Fruit fly (Drosophila melanogaster) whole organism, embryonic: ENCODE results near the gene CG43901.

Experiments
- Awh ChIP-seq: fragments of 200-800 bp; sonication (Bioruptor generic); IDR thresholded peaks from 2 replicates; pipeline ENCODE4, ENCODE4 v1.3.6; 2022; ENCODE audit warnings: missing biosample characterization, missing genetic modification characterization
- C15 ChIP-seq: fragments of 200-800 bp; sonication (Bioruptor generic); IDR thresholded peaks from 3 replicates; pipeline ENCODE4 v1.3.6; 2022; ENCODE audit warnings: missing biosample characterization, missing genetic modification characterization
- CG11504 ChIP-seq: fragments of 200-800 bp; sonication (Bioruptor generic); optimal IDR thresholded peaks from 3 replicates; lab custom pipeline; 2019; ENCODE audit warnings: missing biosample characterization, mild to moderate bottlenecking, missing genetic modification characterization, moderate library complexity
- CG12769 ChIP-seq: fragments of 200-800 bp; sonication (Bioruptor generic); optimal IDR thresholded peaks from 2 replicates; lab custom pipeline; 2019; ENCODE audit warnings: missing biosample characterization, mild to moderate bottlenecking, missing genetic modification characterization, moderate library complexity
- CG14860 ChIP-seq: fragments of 200-800 bp; sonication (Bioruptor generic); IDR thresholded peaks from 3 replicates; pipeline ENCODE4 v1.3.6; 2022; ENCODE audit warnings: missing biosample characterization, missing genetic modification characterization; ENCODE audit not compliant: partially characterized antibody
- CG1529 ChIP-seq: fragments of 200-800 bp; sonication (Bioruptor generic); optimal IDR thresholded peaks from 3 replicates; lab custom pipeline; 2018; ENCODE audit warnings: missing biosample characterization, missing genetic modification characterization
- CG1603 ChIP-seq: fragments of 200-800 bp; sonication (Bioruptor generic); optimal IDR thresholded peaks from 2 replicates; lab custom pipeline; 2019; ENCODE audit warnings: missing biosample characterization, mild to moderate bottlenecking, missing genetic modification characterization, moderate library complexity
- CG17802 ChIP-seq: fragments of 200-800 bp; sonication (Bioruptor generic); optimal IDR thresholded peaks from 2 replicates; lab custom pipeline; 2018; ENCODE audit warnings: missing biosample characterization, mild to moderate bottlenecking, missing genetic modification characterization, moderate library complexity
- CG3163 ChIP-seq: fragments of 200-800 bp; sonication (Bioruptor generic); optimal IDR thresholded peaks from 3 replicates; lab custom pipeline; 2016; ENCODE audit warnings: missing biosample characterization, missing genetic modification characterization
- CG34422 ChIP-seq: fragments of 200-800 bp; sonication (Bioruptor generic); IDR thresholded peaks from 3 replicates; pipeline ENCODE4 v1.3.6; 2022; ENCODE audit warnings: missing biosample characterization, missing genetic modification characterization
- CG7271 ChIP-seq: fragments of 200-800 bp; sonication (Bioruptor generic); optimal IDR thresholded peaks from 2 replicates; lab custom pipeline; 2018; ENCODE audit warnings: missing biosample characterization, mild to moderate bottlenecking, missing genetic modification characterization, moderate library complexity
- Drgx ChIP-seq: fragments of 200-800 bp; sonication (Bioruptor generic); IDR thresholded peaks from 2 replicates; pipeline ENCODE4 v1.3.6; 2022; ENCODE audit warnings: missing biosample characterization, missing genetic modification characterization
- E2f1 ChIP-seq: fragments of 200-800 bp; sonication (Bioruptor generic); IDR thresholded peaks from 2 replicates; pipeline ENCODE4 v1.3.6; 2022; ENCODE audit warnings: missing biosample characterization, missing genetic modification characterization
- ERR ChIP-seq: fragments of 200-800 bp; sonication (Bioruptor generic); optimal IDR thresholded peaks from 2 replicates; lab custom pipeline; 2016; ENCODE audit warnings: missing biosample characterization, missing genetic modification characterization
- Elba2 ChIP-seq: fragments of 200-800 bp; sonication (Bioruptor generic); optimal IDR thresholded peaks from 3 replicates; lab custom pipeline; 2016; ENCODE audit warnings: missing biosample characterization, missing genetic modification characterization
- Gug ChIP-seq: fragments of 200-800 bp; sonication (Bioruptor generic); IDR thresholded peaks from 4 replicates; pipeline ENCODE4 v1.3.6; 2022; ENCODE audit warnings: missing biosample characterization, missing genetic modification characterization
- Lhr ChIP-seq: fragments of 200-800 bp; sonication (Bioruptor generic); optimal IDR thresholded peaks from 3 replicates; lab custom pipeline; 2017; ENCODE audit warnings: mild to moderate bottlenecking, missing biosample characterization, missing genetic modification reagents, missing genetic modification characterization
- Med ChIP-seq: fragments of 200-800 bp; sonication (Bioruptor generic); peaks from one replicate; lab custom pipeline; 2016; ENCODE audit warnings: missing biosample characterization, missing genetic modification characterization, mild to moderate bottlenecking, inconsistent platforms, moderate library complexity
- NC2β ChIP-seq: fragments of 200-800 bp; sonication (Bioruptor generic); optimal IDR thresholded peaks from 2 replicates; lab custom pipeline; 2016; ENCODE audit warnings: missing biosample characterization, missing genetic modification characterization
- Nf-YA ChIP-seq: fragments of 200-800 bp; sonication (Bioruptor generic); IDR thresholded peaks from 2 replicates; pipeline ENCODE4 v1.3.6; 2022; ENCODE audit warnings: missing biosample characterization, missing genetic modification characterization
- Side ChIP-seq: fragments of 200-800 bp; sonication (Bioruptor generic); optimal IDR thresholded peaks from 2 replicates; lab custom pipeline; 2016; ENCODE audit warnings: missing biosample characterization, missing genetic modification characterization
- Sox102F ChIP-seq: fragments of 200-800 bp; sonication (Bioruptor generic); optimal IDR thresholded peaks from 2 replicates; lab custom pipeline; 2018; ENCODE audit warnings: missing biosample characterization, mild to moderate bottlenecking, missing genetic modification characterization, moderate library complexity
- Usf ChIP-seq: fragments of 200-800 bp; sonication (Bioruptor generic); optimal IDR thresholded peaks from 2 replicates; lab custom pipeline; 2017; ENCODE audit warnings: missing genotype, missing biosample characterization, missing genetic modification characterization
- abd-A ChIP-seq: fragments of 200-800 bp; sonication (Bioruptor generic); optimal IDR thresholded peaks from 3 replicates; lab custom pipeline; 2019; ENCODE audit warnings: missing biosample characterization, mild to moderate bottlenecking, missing genetic modification characterization, moderate library complexity
- az2 ChIP-seq: fragments of 200-800 bp; sonication (Bioruptor generic); optimal IDR thresholded peaks from 3 replicates; lab custom pipeline; 2016; ENCODE audit warnings: missing biosample characterization, missing genetic modification characterization
- cad ChIP-seq: fragments of >200 bp; optimal IDR thresholded peaks from 2 replicates; lab custom pipeline; 2017; ENCODE audit warnings: missing biosample characterization, missing genetic modification characterization
- cg ChIP-seq: fragments of 200-800 bp; sonication (Bioruptor generic); optimal IDR thresholded peaks from 3 replicates; lab custom pipeline; 2019; ENCODE audit warnings: missing biosample characterization, mild to moderate bottlenecking, missing genetic modification characterization, moderate library complexity
- chif ChIP-seq, 2 experiments: fragments of 200-800 bp; sonication (Bioruptor generic); optimal IDR thresholded peaks; 3 replicates each; lab custom pipeline; 2016; ENCODE audit warnings: missing biosample characterization in 2 of 2, missing genetic modification characterization in 2 of 2
- chinmo ChIP-seq: fragments of 200-800 bp; sonication (Bioruptor generic); IDR thresholded peaks from 4 replicates; pipeline ENCODE4 v1.3.6; 2022; ENCODE audit warnings: missing biosample characterization, missing genetic modification characterization; ENCODE audit not compliant: partially characterized antibody
- chn ChIP-seq: fragments of 200-800 bp; sonication (Bioruptor generic); optimal IDR thresholded peaks from 2 replicates; lab custom pipeline; 2016; ENCODE audit warnings: missing biosample characterization, missing genetic modification characterization
- ci ChIP-seq: fragments of 200-800 bp; sonication (Bioruptor generic); IDR thresholded peaks from 3 replicates; pipeline ENCODE4 v1.3.6; 2022; ENCODE audit warnings: missing biosample characterization, missing genetic modification characterization
- dmrt99B ChIP-seq: fragments of 200-800 bp; sonication (Bioruptor generic); optimal IDR thresholded peaks from 2 replicates; lab custom pipeline; 2018; ENCODE audit warnings: missing biosample characterization, mild to moderate bottlenecking, missing genetic modification characterization, moderate library complexity
- gcm ChIP-seq: fragments of 200-800 bp; sonication (Bioruptor generic); optimal IDR thresholded peaks from 2 replicates; lab custom pipeline; 2019; ENCODE audit warnings: missing biosample characterization, mild to moderate bottlenecking, missing genetic modification characterization, moderate library complexity
- grau ChIP-seq: fragments of 200-800 bp; optimal IDR thresholded peaks from 3 replicates; lab custom pipeline; 2019; ENCODE audit warnings: missing biosample characterization, mild to moderate bottlenecking, missing genetic modification characterization, moderate library complexity
- kah ChIP-seq: fragments of 200-800 bp; sonication (Bioruptor generic); optimal IDR thresholded peaks from 2 replicates; lab custom pipeline; 2018; ENCODE audit warnings: missing biosample characterization, mild to moderate bottlenecking, missing genetic modification characterization
- nmo ChIP-seq: fragments of 200-800 bp; sonication (Bioruptor generic); optimal IDR thresholded peaks from 2 replicates; lab custom pipeline; 2018; ENCODE audit warnings: missing biosample characterization, mild to moderate bottlenecking, missing genetic modification characterization, moderate library complexity
- p53 ChIP-seq: fragments of 200-800 bp; sonication (Bioruptor generic); optimal IDR thresholded peaks from 2 replicates; lab custom pipeline; 2016; ENCODE audit warnings: missing biosample characterization, missing genetic modification characterization
- phol ChIP-seq: fragments of 200-800 bp; sonication (Bioruptor generic); optimal IDR thresholded peaks from 3 replicates; lab custom pipeline; 2018; ENCODE audit warnings: missing biosample characterization, mild to moderate bottlenecking, missing genetic modification characterization, moderate library complexity
- prd ChIP-seq, 3 experiments: fragments of >200 bp in 2 of 3; fragments of 200-800 bp in 1 of 3; sonication (Bioruptor generic) in 1 of 3; optimal IDR thresholded peaks in 2 of 3; IDR thresholded peaks in 1 of 3; 2 replicates in 2 of 3; 3 replicates in 1 of 3; pipeline versions ENCODE4 v1.3.6 to Lab custom; 2017 to 2022; ENCODE audit warnings: missing biosample characterization in 1 of 3, missing genetic modification characterization in 1 of 3
- psq ChIP-seq: fragments of 200-800 bp; sonication (Bioruptor generic); optimal IDR thresholded peaks from 2 replicates; lab custom pipeline; 2017; ENCODE audit warnings: missing biosample characterization, missing genetic modification characterization
- ranshi ChIP-seq: fragments of 200-800 bp; sonication (Bioruptor generic); IDR thresholded peaks from 2 replicates; pipeline ENCODE4 v1.3.6; 2022; ENCODE audit warnings: missing biosample characterization, missing genetic modification characterization
- run ChIP-seq: fragments of 200-800 bp; sonication (Bioruptor generic); optimal IDR thresholded peaks from 3 replicates; lab custom pipeline; 2018; ENCODE audit warnings: missing biosample characterization, mild to moderate bottlenecking, missing genetic modification characterization
- sd ChIP-seq: fragments of 200-800 bp; sonication (Bioruptor generic); optimal IDR thresholded peaks from 3 replicates; lab custom pipeline; 2018; ENCODE audit warnings: missing biosample characterization, mild to moderate bottlenecking, missing genetic modification characterization, moderate library complexity
- sens ChIP-seq: fragments of 200-800 bp; sonication (Bioruptor generic); peaks from one replicate; lab custom pipeline; 2016; ENCODE audit warnings: missing biosample characterization, missing genetic modification characterization
- sqz ChIP-seq: fragments of 200-800 bp; sonication (Bioruptor generic); optimal IDR thresholded peaks from 3 replicates; lab custom pipeline; 2018; ENCODE audit warnings: missing biosample characterization, mild to moderate bottlenecking, missing genetic modification characterization
- vvl ChIP-seq: fragments of 200-800 bp; sonication (Bioruptor generic); IDR thresholded peaks from 2 replicates; pipeline ENCODE4 v1.3.6; 2022; ENCODE audit warnings: missing biosample characterization, missing genetic modification characterization
- zen2 ChIP-seq: fragments of 200-800 bp; sonication (Bioruptor generic); IDR thresholded peaks from 3 replicates; pipeline ENCODE4 v1.3.6; 2022; ENCODE audit warnings: missing biosample characterization, missing genetic modification characterization; ENCODE audit not compliant: partially characterized antibody

The CG43901 gene

DNA sequence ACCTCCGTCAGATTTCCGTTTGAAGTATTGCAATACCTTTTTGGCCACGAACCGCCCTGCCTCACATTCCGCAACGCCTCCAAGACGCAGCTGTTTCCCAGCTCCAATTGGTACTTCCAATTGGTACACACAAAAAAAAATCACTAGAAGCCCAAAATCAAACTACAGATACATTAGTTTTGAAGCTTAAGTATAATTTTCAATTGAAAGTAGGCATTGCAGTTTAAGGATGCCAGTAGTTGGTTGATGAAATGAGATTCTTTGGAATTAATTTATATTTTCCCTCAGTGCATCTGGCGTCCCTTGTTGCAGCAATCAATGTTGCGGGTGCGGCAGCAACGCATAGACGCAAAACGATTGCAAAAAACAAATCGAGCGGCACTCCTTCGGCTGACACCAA is 28.2 kb downstream of the CG43901 start:
- peak; percentile 24 for TF ChIP-seq Med (GFP tag; lab: Kevin White, UChicago)
- peak; percentile 46 for TF ChIP-seq Elba2 (GFP tag; lab: Kevin White, UChicago)
- peak; percentile 35; the same call in 1 of the 2 replicates for TF ChIP-seq Drgx
- peak; percentile 14 for TF ChIP-seq CG11504 (tag; lab: Kevin White, UChicago)
- 0 out of 3 replicates have a peak, but pooled peaks have one; percentile 39 for TF ChIP-seq ci (GFP tag; lab: Robert Waterston, UW)
- TF ChIP-seq dmrt99B (tag; lab: Kevin White, UChicago) = peak; percentile 8
- TF ChIP-seq CG14860 (GFP tag; lab: Robert Waterston, UW) = no peak
- TF ChIP-seq psq (GFP tag; lab: Kevin White, UChicago) = no peak
- TF ChIP-seq CG3163 = no peak
- TF ChIP-seq CG1603 (tag; lab: Kevin White, UChicago) = peak; percentile 18
- peak; percentile 9 for TF ChIP-seq Sox102F (GFP tag; lab: Kevin White, UChicago)
- peak; percentile 53 for TF ChIP-seq sens (GFP tag; lab: Kevin White, UChicago)

DNA sequence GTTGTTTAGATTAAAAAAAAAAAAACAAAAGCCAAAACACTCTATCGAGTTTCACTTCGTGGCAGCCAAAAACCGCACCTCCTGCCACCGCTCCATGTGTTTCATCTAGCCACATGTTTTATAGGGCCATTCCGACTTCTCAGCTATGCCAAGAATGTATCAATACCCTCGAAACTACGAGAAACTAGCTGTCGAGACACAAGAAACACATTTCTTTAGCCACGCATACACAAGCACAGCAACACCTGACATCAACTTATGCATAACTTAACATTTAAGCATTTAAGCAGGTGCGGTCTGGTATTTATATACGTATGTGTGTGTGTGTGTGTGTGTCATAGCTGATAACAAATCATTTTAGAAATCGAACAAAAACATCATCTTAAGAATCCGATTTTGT is 30.0 kb downstream of the CG43901 start:
- TF ChIP-seq Side (GFP tag; lab: Kevin White, UChicago) (no peak), abd-A (peak; percentile 35), sd (tag; lab: Kevin White, UChicago) (peak; percentile 98), chinmo (GFP tag; lab: Robert Waterston, UW) (peak; percentile 64; the same call in 1 of the 4 replicates), vvl (0 out of 2 replicates have a peak, but pooled peaks have one; percentile 30), cg (GFP tag; lab: Kevin White, UChicago) (peak; percentile 22)
- TF ChIP-seq, all 482 proteins: peak for 5

DNA sequence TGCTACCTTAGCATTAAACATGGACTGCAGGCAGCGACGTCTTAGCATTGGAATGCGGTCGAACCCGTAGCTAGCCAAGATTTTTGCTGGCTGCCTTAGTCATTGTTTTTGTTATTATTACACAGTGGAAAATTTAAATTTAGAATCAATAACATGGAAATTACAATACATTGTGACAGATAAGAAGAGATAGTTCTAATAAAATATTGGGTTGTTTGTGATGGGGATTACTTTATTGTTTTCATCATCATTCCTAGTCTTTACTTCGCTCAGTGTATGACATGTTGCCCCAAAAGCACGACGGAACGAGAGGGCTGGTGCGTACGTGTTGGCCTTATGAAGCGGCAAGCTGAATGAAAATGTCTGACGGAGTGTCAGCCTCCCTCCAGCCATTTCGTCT is 31.0 kb downstream of the CG43901 start:
- peak; percentile 72 to 83 for TF ChIP-seq chif (GFP tag; optimal IDR thresholded peaks at IDR 0.05; lab: Kevin White, UChicago)
- peak; percentile 81 for TF ChIP-seq ranshi
- TF ChIP-seq cad = no peak
- TF ChIP-seq CG7271 = peak; percentile 52
- TF ChIP-seq gcm (GFP tag; lab: Kevin White, UChicago) = peak; percentile 81
- TF ChIP-seq prd (optimal IDR thresholded peaks at IDR 0.05; lab: Kevin White, UChicago) = no peak
- peak; percentile 84 for TF ChIP-seq prd (GFP tag; IDR thresholded peaks at IDR 0.05; lab: Robert Waterston, UW)
- peak; percentile 53 for TF ChIP-seq NC2β (GFP tag; lab: Kevin White, UChicago)
- peak; percentile 76 for TF ChIP-seq run
- peak; percentile 93 for TF ChIP-seq CG12769 (tag; lab: Kevin White, UChicago)
- TF ChIP-seq Awh (GFP tag; lab: Robert Waterston, UW) = peak; percentile 91
- peak; percentile 81 for TF ChIP-seq nmo
- TF ChIP-seq sqz (GFP tag; lab: Kevin White, UChicago) = peak; percentile 50
- TF ChIP-seq az2 = peak; percentile 79
- TF ChIP-seq ERR (GFP tag; lab: Kevin White, UChicago) = peak; percentile 66
- peak; percentile 16 for TF ChIP-seq Lhr (GFP tag; lab: Kevin White, UChicago)
- peak; percentile 74; the same call in 1 of the 2 replicates for TF ChIP-seq Nf-YA (GFP tag; lab: Robert Waterston, UW)
- peak; percentile 82 for TF ChIP-seq Side (GFP tag; lab: Kevin White, UChicago)
- peak; percentile 51 for TF ChIP-seq CG17802
- peak; percentile 20 for TF ChIP-seq Usf (GFP tag; lab: Kevin White, UChicago)
- peak; percentile 42 for TF ChIP-seq chn
- no peak for TF ChIP-seq zen2 (GFP tag; lab: Robert Waterston, UW)
- peak; percentile 39 for TF ChIP-seq p53 (GFP tag; lab: Kevin White, UChicago)
- peak; percentile 71 for TF ChIP-seq CG1529 (GFP tag; lab: Kevin White, UChicago)
- peak; percentile 64; the same call in 3 of the 4 replicates for TF ChIP-seq Gug
- peak; percentile 75 for TF ChIP-seq kah (GFP tag; lab: Kevin White, UChicago)
- peak; percentile 77 for TF ChIP-seq CG34422
- peak; percentile 86 for TF ChIP-seq grau (tag; lab: Kevin White, UChicago)
- TF ChIP-seq phol (tag; lab: Kevin White, UChicago) = peak; percentile 85
- TF ChIP-seq C15 (GFP tag; lab: Robert Waterston, UW) = 0 out of 3 replicates have a peak, but pooled peaks have one; percentile 41
- peak; percentile 81 for TF ChIP-seq E2f1 (GFP tag; lab: Robert Waterston, UW)
